Fruit fly (Drosophila melanogaster): Measurements from ENCODE around the gene Hipk.
A peak's percentile ranks its signal among the peaks of the same experiment; 100 is the strongest.

The Hipk gene

dm6 chr3L:563002-563627 is 20.3 kb downstream of the Hipk start (continued):
- TF ChIP-seq zf30C (GFP tag; optimal IDR thresholded peaks at IDR 0.05): no peak
- TF ChIP-seq Hmr (GFP tag; optimal IDR thresholded peaks at IDR 0.05): peak; percentile 43
- TF ChIP-seq CG7745 (tag; optimal IDR thresholded peaks at IDR 0.05): no peak
- peak; percentile 25 for TF ChIP-seq CG10209 (GFP tag; optimal IDR thresholded peaks at IDR 0.05)
- TF ChIP-seq Xbp1 (GFP tag; optimal IDR thresholded peaks at IDR 0.05): peak; percentile 63
- TF ChIP-seq NC2α (GFP tag; optimal IDR thresholded peaks at IDR 0.05): no peak
- TF ChIP-seq run (tag; optimal IDR thresholded peaks at IDR 0.05): peak; percentile 58
- no peak for TF ChIP-seq CHES-1-like (GFP tag; optimal IDR thresholded peaks at IDR 0.05)
- TF ChIP-seq Taf1 (GFP tag; IDR thresholded peaks at IDR 0.05): 0 out of 2 replicates have a peak, but pooled peaks have one; percentile 26
- TF ChIP-seq Usf (GFP tag; optimal IDR thresholded peaks at IDR 0.05): no peak
- no peak for TF ChIP-seq CG8478 (optimal IDR thresholded peaks at IDR 0.05)
- TF ChIP-seq kay (GFP tag; optimal IDR thresholded peaks at IDR 0.05): peak; percentile 39
- no peak for TF ChIP-seq dati (GFP tag; IDR thresholded peaks at IDR 0.05)
- no peak for TF ChIP-seq Hand (GFP tag; optimal IDR thresholded peaks at IDR 0.05)
- no peak for TF ChIP-seq sima (GFP tag; optimal IDR thresholded peaks at IDR 0.05)
- no peak for TF ChIP-seq hkb (optimal IDR thresholded peaks at IDR 0.05)
- peak; percentile 90 for TF ChIP-seq hkb (GFP tag; IDR thresholded peaks at IDR 0.05)
- peak; percentile 4 for TF ChIP-seq CG33213 (GFP tag; optimal IDR thresholded peaks at IDR 0.05)
- TF ChIP-seq CG6272 (GFP tag; IDR thresholded peaks at IDR 0.05): no peak
- peak; percentile 21 for TF ChIP-seq CG30431 (GFP tag; optimal IDR thresholded peaks at IDR 0.05)
- TF ChIP-seq CG8290 (GFP tag; optimal IDR thresholded peaks at IDR 0.05): peak; percentile 9
- TF ChIP-seq CG8290 (tag; optimal IDR thresholded peaks at IDR 0.05): peak in 1 of 2 experiments; percentile 61
- TF ChIP-seq pnt (GFP tag; optimal IDR thresholded peaks at IDR 0.05): peak; percentile 42
- TF ChIP-seq vnd (GFP tag; IDR thresholded peaks at IDR 0.05; ENCODE audit: partially characterized antibody): no peak
- TF ChIP-seq CG4404 (GFP tag; IDR thresholded peaks at IDR 0.05): no peak
- TF ChIP-seq E2f2 (GFP tag; IDR thresholded peaks at IDR 0.05): peak; percentile 46; the same call in 1 of the 2 replicates
- TF ChIP-seq Eip74EF (GFP tag; optimal IDR thresholded peaks at IDR 0.05): peak in 1 of 2 experiments; percentile 78
- no peak for TF ChIP-seq rib (GFP tag; IDR thresholded peaks at IDR 0.05)
- peak; percentile 29 for TF ChIP-seq D19B (GFP tag; optimal IDR thresholded peaks at IDR 0.05)
- peak; percentile 50 for TF ChIP-seq NK7.1 (GFP tag; optimal IDR thresholded peaks at IDR 0.05)
- TF ChIP-seq NfI (GFP tag; optimal IDR thresholded peaks at IDR 0.05): peak; percentile 51
- peak; percentile 93 for TF ChIP-seq Ets65A (GFP tag)
- peak; percentile 57; the same call in 1 of the 2 replicates for TF ChIP-seq Awh (GFP tag; IDR thresholded peaks at IDR 0.05)
- TF ChIP-seq CG14441 (GFP tag; IDR thresholded peaks at IDR 0.05): peak; percentile 68
- no peak for TF ChIP-seq TFAM (GFP tag; optimal IDR thresholded peaks at IDR 0.05)
- TF ChIP-seq CG3407 (GFP tag; optimal IDR thresholded peaks at IDR 0.05): peak; percentile 6
- TF ChIP-seq Doc2 (GFP tag; IDR thresholded peaks at IDR 0.05): no peak
- peak; percentile 4 for TF ChIP-seq CG16863 (GFP tag; optimal IDR thresholded peaks at IDR 0.05)
- TF ChIP-seq cg (GFP tag; optimal IDR thresholded peaks at IDR 0.05): no peak
- no peak for TF ChIP-seq CG10543 (GFP tag; optimal IDR thresholded peaks at IDR 0.05)
- TF ChIP-seq Sox100B (GFP tag; optimal IDR thresholded peaks at IDR 0.05): peak; percentile 65
- peak; percentile 48 for TF ChIP-seq CG7556 (GFP tag; optimal IDR thresholded peaks at IDR 0.05)
- TF ChIP-seq MTF-1 (GFP tag; optimal IDR thresholded peaks at IDR 0.05; ENCODE audit: borderline replicate concordance): no peak
- TF ChIP-seq gcm2 (GFP tag; optimal IDR thresholded peaks at IDR 0.05): peak; percentile 21
- TF ChIP-seq CG12744 (GFP tag; optimal IDR thresholded peaks at IDR 0.05): no peak
- no peak for TF ChIP-seq abd-A (tag; optimal IDR thresholded peaks at IDR 0.05)
- TF ChIP-seq D19A (tag; optimal IDR thresholded peaks at IDR 0.05): peak; percentile 35
- TF ChIP-seq H2.0 (GFP tag; IDR thresholded peaks at IDR 0.05): peak; percentile 60
- TF ChIP-seq Deaf1 (tag; optimal IDR thresholded peaks at IDR 0.05): no peak
- TF ChIP-seq CG17829 (tag; optimal IDR thresholded peaks at IDR 0.05): peak; percentile 41
- TF ChIP-seq cwo (GFP tag; optimal IDR thresholded peaks at IDR 0.05): peak; percentile 64

Data from whole organism, embryonic.